Worm (Caenorhabditis elegans) whole organism, L4 larva: ENCODE measurements around the gene ptc-3.

Source experiments
- D1046.2 ChIP-seq: fragments of 200-800 bp; sonication (Bioruptor generic); IDR thresholded peaks from 2 replicates; pipeline ENCODE4 v1.3.6; 2022; ENCODE audit warnings: missing genetic modification characterization, missing compliant biosample characterization
- T26A8.4 ChIP-seq: fragments of 200-800 bp; sonication (Bioruptor generic); IDR thresholded peaks from 2 replicates; pipeline ENCODE4 v1.3.6; 2022; ENCODE audit warnings: missing genetic modification characterization, missing compliant biosample characterization
- Y105C5A.15 ChIP-seq: fragments of 200-800 bp; sonication (Bioruptor generic); IDR thresholded peaks from 2 replicates; pipeline ENCODE4 v1.3.6; 2022; ENCODE audit warnings: missing genetic modification characterization, missing compliant biosample characterization
- Y48G9A.11 ChIP-seq: fragments of 200-800 bp; sonication (Bioruptor generic); IDR thresholded peaks from 2 replicates; pipeline ENCODE4 v1.3.6; 2022; ENCODE audit warnings: missing genetic modification reagents, missing genetic modification characterization, missing compliant biosample characterization
- ZK546.5 ChIP-seq, 2 experiments: sonication (generic microtip); optimal IDR thresholded peaks; 2 replicates each; lab custom pipeline; 2017; ENCODE audit warnings: missing biosample characterization in 2 of 2, missing genetic modification characterization in 2 of 2
- arid-1 ChIP-seq: fragments of 200-800 bp; sonication (Bioruptor generic); conservative IDR thresholded peaks from 2 replicates; pipeline ENCODE4 v1.3.6; 2022; ENCODE audit warnings: missing genetic modification reagents, missing genetic modification characterization, missing compliant biosample characterization
- ceh-20 ChIP-seq: fragments of 200-800 bp; sonication (Bioruptor generic); IDR thresholded peaks from 2 replicates; pipeline ENCODE4 v1.3.6; 2022; ENCODE audit warnings: missing genetic modification reagents, missing genetic modification characterization, missing compliant biosample characterization
- ceh-28 ChIP-seq: fragments of 150-350 bp; optimal IDR thresholded peaks from 2 replicates; lab custom pipeline; 2014; ENCODE audit warnings: missing biosample characterization, missing genetic modification reagents, missing genetic modification characterization
- cey-2 ChIP-seq: sonication (generic microtip); optimal IDR thresholded peaks from 3 replicates; lab custom pipeline; 2017; ENCODE audit warnings: missing genetic modification characterization, mild to moderate bottlenecking, missing compliant biosample characterization, antibody characterized with exemption, borderline replicate concordance; ENCODE audit not compliant: insufficient read depth
- dmd-6 ChIP-seq: fragments of 200-800 bp; sonication (Bioruptor generic); IDR thresholded peaks from 2 replicates; pipeline ENCODE4 v1.3.6; 2022; ENCODE audit warnings: missing genetic modification reagents, missing genetic modification characterization, missing compliant biosample characterization
- egl-43 ChIP-seq: fragments of 200-800 bp; sonication (Bioruptor generic); IDR thresholded peaks from 2 replicates; pipeline ENCODE4 v1.3.6; 2022; ENCODE audit warnings: missing genetic modification reagents, missing genetic modification characterization, missing compliant biosample characterization
- fos-1 ChIP-seq: fragments of 150-350 bp; optimal IDR thresholded peaks from 2 replicates; lab custom pipeline; 2014; ENCODE audit warnings: missing biosample characterization, missing genetic modification characterization
- gei-8 ChIP-seq: fragments of 200-800 bp; sonication (Bioruptor generic); optimal IDR thresholded peaks from 2 replicates; lab custom pipeline; 2018; ENCODE audit warnings: mild to moderate bottlenecking, missing genetic modification characterization, missing compliant biosample characterization
- hlh-30 ChIP-seq: sonication (generic microtip); optimal IDR thresholded peaks from 2 replicates; lab custom pipeline; 2017; ENCODE audit warnings: antibody characterized with exemption, mild to moderate bottlenecking, missing genetic modification characterization, missing compliant biosample characterization; ENCODE audit not compliant: insufficient read depth
- jun-1 ChIP-seq: fragments of 150-350 bp; optimal IDR thresholded peaks from 2 replicates; lab custom pipeline; 2014; ENCODE audit warnings: missing biosample characterization, missing genetic modification reagents, missing genetic modification characterization
- lim-7 ChIP-seq: fragments of 200-800 bp; sonication (Bioruptor generic); IDR thresholded peaks from 2 replicates; pipeline ENCODE4 v1.3.6; 2022; ENCODE audit warnings: missing genetic modification characterization, missing compliant biosample characterization
- lin-1 ChIP-seq: fragments of 200-800 bp; sonication (Bioruptor generic); IDR thresholded peaks from 2 replicates; pipeline ENCODE4 v1.3.6; 2022; ENCODE audit warnings: missing genetic modification reagents, missing genetic modification characterization, missing compliant biosample characterization
- madf-5 ChIP-seq, 2 experiments: fragments of 200-800 bp; sonication (Bioruptor generic); IDR thresholded peaks; 2 replicates each; pipeline ENCODE4 v1.3.6; 2022; ENCODE audit warnings: missing compliant biosample characterization in 2 of 2, missing genetic modification characterization in 2 of 2
- madf-9 ChIP-seq: fragments of 200-800 bp; sonication (Bioruptor generic); conservative IDR thresholded peaks from 2 replicates; pipeline ENCODE4 v1.3.6; 2022; ENCODE audit warnings: missing genetic modification reagents, missing genetic modification characterization, missing compliant biosample characterization
- mdl-1 ChIP-seq, 2 experiments: fragments of 150-350 bp in 1 of 2; sonication (generic microtip) in 1 of 2; optimal IDR thresholded peaks; 2 replicates each; lab custom pipeline; 2014 to 2017; ENCODE audit warnings: missing biosample characterization in 2 of 2, missing genetic modification characterization in 2 of 2
- mes-2 ChIP-seq: sonication (generic microtip); optimal IDR thresholded peaks from 2 replicates; lab custom pipeline; 2016; ENCODE audit warnings: missing genotype, mild to moderate bottlenecking, missing genetic modification characterization, missing compliant biosample characterization; ENCODE audit not compliant: poor library complexity, severe bottlenecking
- nhr-11 ChIP-seq: fragments of 150-350 bp; optimal IDR thresholded peaks from 2 replicates; lab custom pipeline; 2014; ENCODE audit warnings: missing biosample characterization, missing genetic modification characterization
- nhr-28 ChIP-seq: fragments of 150-350 bp; optimal IDR thresholded peaks from 2 replicates; lab custom pipeline; 2014; ENCODE audit warnings: missing biosample characterization, missing genetic modification characterization
- nhr-77 ChIP-seq: fragments of 150-350 bp; optimal IDR thresholded peaks from 2 replicates; lab custom pipeline; 2014; ENCODE audit warnings: missing biosample characterization, missing genetic modification characterization
- pqm-1 ChIP-seq: sonication (generic microtip); optimal IDR thresholded peaks from 2 replicates; lab custom pipeline; 2017; ENCODE audit warnings: missing biosample characterization, missing genetic modification characterization
- saeg-2 ChIP-seq: fragments of 200-800 bp; sonication (Bioruptor generic); IDR thresholded peaks from 2 replicates; pipeline ENCODE4 v1.3.6; 2022; ENCODE audit warnings: missing genetic modification reagents, missing genetic modification characterization, missing compliant biosample characterization
- set-16 ChIP-seq: fragments of 200-800 bp; sonication (Bioruptor generic); IDR thresholded peaks from 2 replicates; pipeline ENCODE4 v1.3.6; 2022; ENCODE audit warnings: missing genetic modification reagents, missing genetic modification characterization, missing compliant biosample characterization
- skn-1 ChIP-seq: fragments of 150-350 bp; optimal IDR thresholded peaks from 2 replicates; lab custom pipeline; 2014; ENCODE audit warnings: missing biosample characterization, missing genetic modification characterization
- snpc-1.2 ChIP-seq: fragments of 200-800 bp; sonication (Bioruptor generic); IDR thresholded peaks from 2 replicates; pipeline ENCODE4 v1.3.6; 2022; ENCODE audit warnings: missing genetic modification reagents, missing genetic modification characterization, missing compliant biosample characterization
- tra-1 ChIP-seq: fragments of 200-800 bp; sonication (Bioruptor generic); IDR thresholded peaks from 2 replicates; pipeline ENCODE4 v1.3.6; 2022; ENCODE audit warnings: missing genetic modification reagents, missing genetic modification characterization, missing compliant biosample characterization
- vab-7 ChIP-seq: fragments of 200-800 bp; sonication (Bioruptor generic); IDR thresholded peaks from 2 replicates; pipeline ENCODE4 v1.3.6; 2022; ENCODE audit warnings: missing genetic modification reagents, missing genetic modification characterization, missing compliant biosample characterization
- zfp-3 ChIP-seq: fragments of 200-800 bp; sonication (Bioruptor generic); conservative IDR thresholded peaks from 2 replicates; pipeline ENCODE4 v1.3.6; 2022; ENCODE audit warnings: missing genetic modification reagents, missing genetic modification characterization, missing compliant biosample characterization

Gene ptc-3

DNA sequence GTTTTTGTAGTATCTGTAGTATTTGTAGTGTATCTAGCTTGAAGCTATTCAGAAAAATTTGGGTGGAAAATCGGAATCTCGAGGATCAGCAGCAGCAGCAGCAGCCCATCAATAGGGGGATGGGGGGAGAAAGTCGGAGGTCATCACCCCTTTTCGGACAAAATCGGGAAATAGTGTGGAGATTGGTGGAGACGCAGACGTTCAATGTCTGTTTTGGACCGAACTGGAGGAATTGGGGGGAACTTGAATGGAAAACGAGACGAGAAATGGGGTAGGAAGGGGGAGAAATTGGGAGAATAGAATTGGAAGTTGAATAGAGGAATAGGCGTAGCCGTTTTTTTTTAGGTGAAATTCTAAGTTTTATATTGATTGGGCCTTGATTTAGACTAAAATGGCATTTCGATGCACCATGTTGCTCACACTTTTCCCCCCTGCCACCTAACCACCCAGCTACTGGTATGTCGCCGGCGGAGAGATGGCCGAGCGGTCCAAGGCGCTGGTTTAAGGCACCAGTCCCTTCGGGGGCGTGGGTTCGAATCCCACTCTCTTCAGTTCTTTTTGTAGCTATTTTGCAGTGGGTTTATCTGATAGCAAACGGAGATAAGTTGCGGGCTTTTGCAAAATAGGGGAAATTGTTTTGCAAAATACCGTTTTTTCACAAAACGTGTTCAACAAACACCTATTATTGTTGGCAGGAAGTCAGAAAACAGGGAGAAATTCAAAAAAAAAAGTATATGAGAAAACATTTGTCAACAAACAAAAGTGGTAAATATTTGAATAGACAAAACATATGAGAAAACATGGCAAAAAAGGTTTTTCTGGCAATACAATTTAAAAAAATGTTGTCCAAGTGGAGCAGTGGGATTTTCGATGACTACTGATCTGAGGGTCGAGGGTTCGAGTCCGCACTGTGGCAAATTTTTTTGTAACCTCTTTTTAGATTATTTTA lies 7.8 kb upstream of the ptc-3 start (continued):
- 0 out of 2 replicates have a peak, but pooled peaks have one; percentile 40 for TF ChIP-seq tra-1 (GFP tag; lab: Robert Waterston, UW)
- TF ChIP-seq madf-9 (GFP tag; lab: Robert Waterston, UW) = 0 out of 2 replicates have a peak, but pooled peaks have one; percentile 4
- TF ChIP-seq nhr-77 (tag; lab: Kevin White, UChicago) = no peak
- peak; percentile 54 for TF ChIP-seq set-16 (GFP tag; lab: Robert Waterston, UW)
- TF ChIP-seq saeg-2 = no peak
- TF ChIP-seq gei-8 (GFP tag; lab: Kevin White, UChicago) = peak; percentile 31
- TF ChIP-seq pqm-1 (tag; lab: Kevin White, UChicago) = no peak
- peak; percentile 67 for TF ChIP-seq arid-1 (GFP tag; lab: Robert Waterston, UW)
- 0 out of 2 replicates have a peak, but pooled peaks have one; percentile 37 for TF ChIP-seq lin-1 (GFP tag; lab: Robert Waterston, UW)
- TF ChIP-seq Y105C5A.15 (GFP tag; lab: Robert Waterston, UW) = 0 out of 2 replicates have a peak, but pooled peaks have one; percentile 65
- 0 out of 2 replicates have a peak, but pooled peaks have one; percentile 28 for TF ChIP-seq T26A8.4 (GFP tag; lab: Robert Waterston, UW)
- no peak for TF ChIP-seq mdl-1 (tag; optimal IDR thresholded peaks at IDR 0.05; lab: Kevin White, UChicago)
- no peak for TF ChIP-seq Y48G9A.11 (GFP tag; lab: Robert Waterston, UW)
- peak; percentile 31 for TF ChIP-seq dmd-6 (GFP tag; lab: Robert Waterston, UW)
- TF ChIP-seq egl-43 (GFP tag; lab: Robert Waterston, UW) = peak; percentile 90
- 0 out of 4 replicates have a peak, but pooled peaks have one; percentile 37 to 53 for TF ChIP-seq madf-5 (GFP tag; IDR thresholded peaks at IDR 0.05; lab: Robert Waterston, UW)
- no peak for TF ChIP-seq fos-1
- no peak for TF ChIP-seq ceh-28 (tag; lab: Kevin White, UChicago)
- peak; percentile 83 for TF ChIP-seq lim-7 (GFP tag; lab: Robert Waterston, UW)
- peak; percentile 65 for TF ChIP-seq vab-7 (GFP tag; lab: Robert Waterston, UW)
- peak; percentile 29 for TF ChIP-seq nhr-28 (tag; lab: Kevin White, UChicago)
- no peak for TF ChIP-seq ceh-20 (GFP tag; lab: Robert Waterston, UW)
- TF ChIP-seq mes-2 (tag; lab: Kevin White, UChicago) = peak; percentile 5
- TF ChIP-seq D1046.2 (GFP tag; lab: Robert Waterston, UW) = 0 out of 2 replicates have a peak, but pooled peaks have one; percentile 46
- no peak for TF ChIP-seq cey-2 (tag; lab: Kevin White, UChicago)

DNA sequence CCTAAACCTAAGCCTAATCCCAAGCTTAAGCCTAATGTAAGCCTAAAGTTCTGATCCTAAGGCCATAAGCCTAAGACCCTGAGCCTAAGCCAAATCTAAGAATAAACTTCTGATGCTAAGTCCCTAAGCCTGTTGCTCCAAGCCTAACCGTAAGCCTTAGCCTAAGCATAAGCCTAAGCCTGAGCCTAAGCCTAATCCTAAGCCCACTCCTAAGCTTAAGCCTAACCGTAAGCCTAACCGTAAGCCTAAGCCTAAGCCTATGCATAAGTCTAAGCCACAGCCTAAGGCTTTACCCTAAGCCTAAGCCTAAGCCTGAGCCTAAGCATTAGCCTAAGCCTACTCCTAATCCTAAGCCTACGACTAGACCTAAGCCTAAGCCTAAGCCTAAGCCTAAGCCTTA lies 6.9 kb upstream of the ptc-3 start:
- TF ChIP-seq madf-9 (GFP tag; lab: Robert Waterston, UW) (no peak), skn-1 (tag; lab: Kevin White, UChicago) (no peak), jun-1 (no peak), ceh-20 (GFP tag; lab: Robert Waterston, UW) (no peak), Y48G9A.11 (GFP tag; lab: Robert Waterston, UW) (no peak), zfp-3 (GFP tag; lab: Robert Waterston, UW) (no peak), ZK546.5 (tag; optimal IDR thresholded peaks at IDR 0.05; lab: Kevin White, UChicago) (no peak)

DNA sequence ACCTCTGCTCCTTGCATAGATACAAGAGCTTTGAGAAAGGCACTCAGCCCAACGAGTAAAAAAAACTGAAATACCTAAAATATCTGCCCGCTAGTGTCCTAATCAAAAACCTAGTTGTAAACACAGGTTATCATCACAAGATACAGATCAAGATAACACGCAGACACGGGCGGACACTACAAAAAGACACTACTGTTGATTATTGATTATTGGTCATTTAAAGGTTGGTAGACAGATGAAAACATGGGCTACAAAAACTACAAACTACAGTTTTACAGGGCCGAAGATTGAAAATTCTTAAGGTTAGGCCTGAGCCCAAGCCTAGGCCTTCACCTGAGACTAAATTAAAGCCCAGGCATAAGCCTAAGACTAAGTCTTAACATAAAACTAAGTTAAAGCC lies 6.5 kb upstream of the ptc-3 start:
- TF ChIP-seq hlh-30 (tag; lab: Kevin White, UChicago) = peak; percentile 17
- TF ChIP-seq nhr-11 (tag; lab: Kevin White, UChicago) = no peak
- no peak for TF ChIP-seq snpc-1.2 (GFP tag; lab: Robert Waterston, UW)
- TF ChIP-seq nhr-28 (tag; lab: Kevin White, UChicago) = peak; percentile 57
- no peak for TF ChIP-seq madf-5 (GFP tag; IDR thresholded peaks at IDR 0.05; lab: Robert Waterston, UW)
